Worm (Caenorhabditis elegans) whole organism, L4/young adult: ENCODE measurements around the gene acy-3.

Experiments
- W03F9.2 ChIP-seq: fragments of 150-350 bp; optimal IDR thresholded peaks from 2 replicates; lab custom pipeline; 2014; ENCODE audit warnings: missing biosample characterization, missing genetic modification characterization
- dao-5 ChIP-seq: sonication (generic microtip); optimal IDR thresholded peaks from 2 replicates; lab custom pipeline; 2016; ENCODE audit warnings: missing genotype, missing genetic modification characterization, moderate library complexity, missing compliant biosample characterization
- him-1 ChIP-seq: sonication (generic microtip); optimal IDR thresholded peaks from 2 replicates; lab custom pipeline; 2016; ENCODE audit warnings: missing genotype, missing genetic modification reagents, missing genetic modification characterization, missing compliant biosample characterization

Gene acy-3

DNA sequence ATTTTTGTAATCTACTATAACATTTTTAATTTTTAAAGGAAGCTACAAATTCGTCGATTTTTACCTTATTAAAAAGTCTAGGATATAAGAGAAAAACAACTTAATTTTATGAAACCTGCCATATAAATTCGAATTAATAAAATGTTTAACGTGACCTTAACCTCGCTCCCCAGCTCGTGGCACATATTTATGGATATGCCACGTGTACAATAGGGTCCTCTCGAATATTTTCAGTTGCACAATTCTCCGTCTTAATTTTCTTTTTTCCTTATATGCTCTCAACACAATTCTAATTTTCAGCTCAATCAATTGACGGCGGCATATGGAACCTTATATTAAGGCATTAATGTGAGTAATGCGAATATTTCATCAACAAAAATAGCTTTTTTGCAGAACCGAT, 50.0 kb downstream of the acy-3 start, which contains the start of gene F34D10.4:
TSS of gene F34D10.4 (plus strand) at position 301 of the 400 bp plus-strand sequence.
- TF ChIP-seq him-1 (tag; lab: Kevin White, UChicago) (no peak), W03F9.2 (no peak), dao-5 (tag; lab: Kevin White, UChicago) (no peak)

DNA sequence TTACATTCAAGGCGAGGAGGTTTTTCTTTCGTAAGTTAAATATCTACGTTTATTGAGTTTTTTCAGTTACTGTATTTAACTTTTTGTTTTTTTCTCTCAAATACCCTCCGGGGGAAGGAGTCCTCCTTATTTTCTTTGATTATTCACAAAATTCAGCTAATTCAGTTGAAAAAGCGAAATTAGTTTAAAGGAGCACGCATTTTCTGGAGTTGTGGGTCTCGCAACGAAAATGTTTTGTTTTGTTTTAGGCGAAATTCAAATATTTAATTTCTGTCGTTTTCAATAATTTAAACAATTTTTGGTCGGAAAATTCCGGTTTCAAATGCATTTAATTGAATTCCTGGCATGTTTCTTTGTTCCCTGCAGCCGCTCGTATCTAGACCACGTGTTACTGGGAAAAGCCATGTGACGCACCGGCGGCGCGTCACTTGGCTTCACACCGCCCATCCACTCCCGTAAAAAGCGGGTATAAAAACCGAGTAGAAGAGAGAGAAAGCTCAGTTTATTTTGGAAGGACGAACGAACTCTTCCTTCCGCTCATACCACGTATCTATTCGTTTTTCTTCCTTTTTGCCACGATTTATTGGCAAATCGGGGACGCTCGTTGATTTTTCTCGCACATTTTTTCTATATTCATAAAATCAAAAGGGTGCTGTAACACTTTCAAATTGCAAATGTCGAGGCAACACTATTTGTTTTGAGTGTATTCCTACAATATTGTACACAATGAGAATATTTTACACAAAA, 50.6 kb downstream of the acy-3 start:
- no peak for TF ChIP-seq him-1 (tag; lab: Kevin White, UChicago)
- no peak for TF ChIP-seq dao-5 (tag; lab: Kevin White, UChicago)
- TF ChIP-seq W03F9.2, result no peak

DNA sequence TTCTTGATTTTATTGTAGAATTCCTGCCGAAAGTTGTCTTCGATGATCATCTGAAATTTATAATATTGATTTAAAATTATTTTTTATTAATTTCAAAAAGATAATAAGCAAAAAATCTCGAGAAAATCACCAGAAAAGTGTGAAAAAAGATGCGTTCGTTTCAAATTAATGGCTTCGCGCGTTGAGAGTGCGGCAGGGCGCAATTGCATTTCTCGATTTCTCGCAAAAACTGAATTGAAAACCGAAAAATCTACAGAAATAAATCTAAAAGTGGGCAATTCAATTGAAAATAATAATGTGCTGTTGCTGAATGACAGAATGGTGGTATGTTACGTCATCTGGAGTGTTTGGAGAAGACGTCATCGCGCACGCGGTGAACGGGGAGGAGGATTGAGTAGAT, 51.3 kb downstream of the acy-3 start, which contains the start of gene evl-18:
TSS of gene evl-18 (minus strand) at position 50 of the 400 bp plus-strand sequence.
- TF ChIP-seq dao-5 (tag; lab: Kevin White, UChicago) (no peak), W03F9.2 (no peak), him-1 (tag; lab: Kevin White, UChicago) (no peak)

DNA sequence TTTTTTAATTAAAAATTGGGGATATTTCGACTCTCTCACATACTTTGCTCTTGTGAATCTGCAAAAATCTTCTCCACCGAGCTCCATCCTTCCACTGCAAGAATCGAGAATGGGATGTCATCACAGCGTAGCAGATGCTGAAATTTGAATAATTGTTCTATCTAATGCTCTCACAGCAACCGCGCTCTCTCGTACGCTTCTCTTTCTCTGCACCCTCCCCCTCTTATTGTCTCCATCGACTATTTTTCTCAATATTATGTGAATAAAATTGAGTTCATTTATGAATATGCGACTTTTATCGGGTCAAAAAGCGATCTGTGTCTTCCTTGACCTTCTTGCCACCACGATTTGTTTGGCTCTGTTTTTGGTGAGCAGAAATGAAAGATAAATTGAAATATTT, 52.3 kb downstream of the acy-3 start, which contains the start of gene F34D10.3:
TSS of gene F34D10.3 (plus strand) at position 249 of the 400 bp plus-strand sequence.
- no peak for TF ChIP-seq him-1 (tag; lab: Kevin White, UChicago)
- no peak for TF ChIP-seq dao-5 (tag; lab: Kevin White, UChicago)
- TF ChIP-seq W03F9.2, result no peak

DNA sequence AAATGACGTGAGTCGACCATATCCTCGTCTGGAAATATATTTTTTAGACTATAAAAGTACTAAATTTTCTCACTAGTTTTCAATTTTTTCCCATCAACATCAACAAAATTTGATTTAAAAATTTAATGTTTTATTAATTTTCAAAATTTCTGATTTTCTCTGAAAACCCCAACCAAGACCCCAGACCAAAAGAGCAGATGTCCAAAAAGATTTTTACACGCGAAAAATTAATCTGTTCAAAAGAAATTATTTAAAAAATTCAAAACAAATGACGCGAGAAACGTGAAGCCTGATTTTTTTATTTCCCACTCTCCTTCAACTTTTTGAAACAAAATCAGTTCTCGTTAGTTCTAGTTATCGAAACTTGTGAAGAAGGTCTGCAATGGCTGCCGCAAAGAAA, 55.8 kb downstream of the acy-3 start, which contains the start of gene F34D10.8:
TSS of gene F34D10.8 (plus strand) at position 301 of the 400 bp plus-strand sequence.
- no peak for TF ChIP-seq W03F9.2
- no peak for TF ChIP-seq dao-5 (tag; lab: Kevin White, UChicago)
- TF ChIP-seq him-1 (tag; lab: Kevin White, UChicago), result no peak

DNA sequence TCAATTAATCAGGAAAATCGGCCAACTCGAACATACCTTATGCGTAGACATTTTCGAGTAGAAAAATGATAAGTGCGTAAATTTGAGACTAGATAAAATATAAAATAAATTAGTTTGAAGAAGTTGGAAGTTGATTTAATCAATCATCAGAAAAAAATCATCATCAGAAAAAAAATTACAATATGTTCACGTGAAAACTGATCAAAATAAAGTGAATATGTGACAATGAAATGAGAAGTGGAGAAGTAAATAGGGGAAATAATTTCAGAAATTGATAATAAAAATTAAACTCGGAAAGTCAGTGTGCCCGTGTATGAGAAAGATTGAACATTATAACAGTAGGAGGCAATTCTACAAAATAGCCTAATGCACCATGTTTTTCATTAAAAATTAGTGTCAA, 56.8 kb downstream of the acy-3 start, which contains the start of gene F34D10.9:
TSS of gene F34D10.9 (minus strand) at position 101 of the 400 bp plus-strand sequence.
- TF ChIP-seq dao-5 (tag; lab: Kevin White, UChicago) (no peak), him-1 (tag; lab: Kevin White, UChicago) (no peak), W03F9.2 (no peak)

DNA sequence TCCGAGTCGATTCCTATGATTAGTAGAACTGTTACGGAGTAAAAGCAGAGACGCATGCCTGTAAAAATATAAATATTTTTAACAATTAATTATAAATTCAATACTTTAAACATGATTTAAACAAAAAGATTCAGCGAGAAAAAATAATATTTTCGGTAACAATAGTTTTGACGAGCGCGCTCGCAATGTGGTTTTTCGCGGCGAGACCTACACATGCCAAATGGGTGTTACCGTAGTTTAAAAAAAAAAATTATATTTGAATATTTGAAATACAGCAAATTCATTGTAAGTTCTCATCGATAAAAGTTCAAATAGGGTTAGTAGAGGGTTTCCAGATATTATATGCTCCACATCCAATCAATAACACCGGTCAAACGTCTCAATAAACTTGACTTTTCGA, 59.8 kb downstream of the acy-3 start, which contains the start of gene gldi-5:
TSS of gene gldi-5 (minus strand) at position 58 of the 400 bp plus-strand sequence.
- no peak for TF ChIP-seq W03F9.2
- TF ChIP-seq dao-5 (tag; lab: Kevin White, UChicago), result no peak
- no peak for TF ChIP-seq him-1 (tag; lab: Kevin White, UChicago)
